Worm (Caenorhabditis elegans): ENCODE data around the gene his-4.

- no peak for TF ChIP-seq egrh-3 (GFP tag; IDR thresholded peaks at IDR 0.05)
- TF ChIP-seq rpc-1 (optimal IDR thresholded peaks at IDR 0.05) = no peak
- TF ChIP-seq rpc-1 (tag; optimal IDR thresholded peaks at IDR 0.05) = no peak
- TF ChIP-seq lir-1 (GFP tag; conservative IDR thresholded peaks at IDR 0.05) = no peak
- no peak for TF ChIP-seq fkh-3 (tag; optimal IDR thresholded peaks at IDR 0.05)
- no peak for TF ChIP-seq nfya-1 (tag; optimal IDR thresholded peaks at IDR 0.05; ENCODE audit: borderline replicate concordance, insufficient read depth)
- TF ChIP-seq ztf-25 (GFP tag; IDR thresholded peaks at IDR 0.05) = no peak
- TF ChIP-seq somi-1 (GFP tag; optimal IDR thresholded peaks at IDR 0.05) = no peak
Measured at ce11 chrV:16016977-16017376, 23.3 kb downstream of the his-4 start.

All from whole organism, young adult.